Fruit fly (Drosophila melanogaster): ENCODE data around the gene CG17919.

- no peak for TF ChIP-seq CG15696 (tag; optimal IDR thresholded peaks at IDR 0.05)
- TF ChIP-seq ara (GFP tag; IDR thresholded peaks at IDR 0.05), result no peak
- TF ChIP-seq CG4820 (GFP tag; optimal IDR thresholded peaks at IDR 0.05), result no peak
- no peak for TF ChIP-seq CG3726 (GFP tag; IDR thresholded peaks at IDR 0.05)
- no peak for TF ChIP-seq CG12744 (GFP tag; optimal IDR thresholded peaks at IDR 0.05)
Observed at dm6 chr3R:6394247-6394522, 50.4 kb downstream of the CG17919 start.

Measured in whole organism, embryonic.